Worm (Caenorhabditis elegans): ENCODE measurements around the gene toe-2.
A peak's percentile ranks its signal among the peaks of the same experiment; 100 is the strongest.

toe-2 gene

ce11 chrII:6489711-6490184 lies 31.4 kb downstream of the toe-2 start, which contains the start of the genes snr-3 and rsp-5 (continued):
- no peak for TF ChIP-seq nhr-237 (tag; optimal IDR thresholded peaks at IDR 0.05)
- peak; percentile 77 for TF ChIP-seq nhr-77 (tag; optimal IDR thresholded peaks at IDR 0.05)
- TF ChIP-seq daf-16 (GFP tag; optimal IDR thresholded peaks at IDR 0.05): no peak
- TF ChIP-seq daf-16 (tag; optimal IDR thresholded peaks at IDR 0.05): peak; percentile 40
- TF ChIP-seq mes-2 (tag; optimal IDR thresholded peaks at IDR 0.05; ENCODE audit: poor library complexity, severe bottlenecking): peak; percentile 82
- TF ChIP-seq nhr-6 (tag; optimal IDR thresholded peaks at IDR 0.05): peak; percentile 83
- peak; percentile 22 for TF ChIP-seq ztf-7 (tag; optimal IDR thresholded peaks at IDR 0.05)
- TF ChIP-seq hif-1 (tag; optimal IDR thresholded peaks at IDR 0.05): peak in 1 of 2 experiments; percentile 50
- TF ChIP-seq lir-3 (tag; optimal IDR thresholded peaks at IDR 0.05): no peak
- no peak for TF ChIP-seq ceh-32 (tag; optimal IDR thresholded peaks at IDR 0.05; ENCODE audit: poor library complexity)
- TF ChIP-seq nhr-11 (tag; optimal IDR thresholded peaks at IDR 0.05): peak; percentile 30
- peak; percentile 76 for TF ChIP-seq hlh-30 (tag; optimal IDR thresholded peaks at IDR 0.05; ENCODE audit: insufficient read depth)
- TF ChIP-seq ama-1 (optimal IDR thresholded peaks at IDR 0.05): peak; percentile 4
- TF ChIP-seq dve-1 (tag; optimal IDR thresholded peaks at IDR 0.05; ENCODE audit: insufficient read depth): peak; percentile 73
- no peak for TF ChIP-seq zag-1 (tag; optimal IDR thresholded peaks at IDR 0.05)
- TF ChIP-seq arid-1 (GFP tag; conservative IDR thresholded peaks at IDR 0.05): 0 out of 2 replicates have a peak, but pooled peaks have one; percentile 50
- no peak for TF ChIP-seq madf-5 (GFP tag; IDR thresholded peaks at IDR 0.05)
- TF ChIP-seq pha-4 (GFP tag; IDR thresholded peaks at IDR 0.05): no peak
- TF ChIP-seq pha-4 (tag; optimal IDR thresholded peaks at IDR 0.05): peak; percentile 91
- peak; percentile 81 for TF ChIP-seq dpl-1 (GFP tag; optimal IDR thresholded peaks at IDR 0.05)
- peak; percentile 36 for TF ChIP-seq rbr-2 (tag; optimal IDR thresholded peaks at IDR 0.05)
- TF ChIP-seq fkh-10 (GFP tag; optimal IDR thresholded peaks at IDR 0.05): peak; percentile 7
- no peak for TF ChIP-seq sdz-12 (GFP tag; optimal IDR thresholded peaks at IDR 0.05)
- TF ChIP-seq hlh-11 (tag; optimal IDR thresholded peaks at IDR 0.05): peak; percentile 54
- TF ChIP-seq zfp-2 (tag; optimal IDR thresholded peaks at IDR 0.05): peak; percentile 29
- TF ChIP-seq lin-38 (GFP tag; IDR thresholded peaks at IDR 0.05): peak; percentile 72
- TF ChIP-seq duxl-1 (tag; optimal IDR thresholded peaks at IDR 0.05; ENCODE audit: poor library complexity): peak; percentile 24
- peak; percentile 53 for TF ChIP-seq lin-13 (GFP tag; optimal IDR thresholded peaks at IDR 0.05)
- no peak for TF ChIP-seq ceh-62 (tag; optimal IDR thresholded peaks at IDR 0.05)
- TF ChIP-seq mep-1 (tag; optimal IDR thresholded peaks at IDR 0.05): peak; percentile 76
- no peak for TF ChIP-seq nhr-111 (GFP tag; optimal IDR thresholded peaks at IDR 0.05)

DNA sequence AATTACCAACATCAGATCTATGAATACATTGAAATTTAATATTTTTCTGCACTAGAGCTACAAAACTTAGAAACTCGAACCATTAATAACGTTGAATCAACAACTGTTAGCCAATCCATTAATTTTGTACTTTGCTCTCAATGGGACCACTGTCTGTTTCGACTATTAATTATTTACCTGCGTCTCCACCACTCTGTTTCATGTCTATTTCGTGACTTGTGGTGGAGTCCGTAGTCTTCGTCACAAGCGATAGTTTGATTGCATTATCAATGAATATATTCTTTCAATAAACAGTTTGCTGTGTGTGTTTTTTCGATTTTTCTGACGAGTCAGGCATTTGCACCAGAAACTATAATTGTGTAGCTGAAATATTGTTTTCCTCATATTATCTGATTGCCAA lies 34.8 kb downstream of the toe-2 start:
- TF ChIP-seq mxl-3 (GFP tag; optimal IDR thresholded peaks at IDR 0.05): no peak
- no peak for TF ChIP-seq zfp-3 (GFP tag; conservative IDR thresholded peaks at IDR 0.05)
- peak; percentile 61 for TF ChIP-seq hlh-11 (tag; optimal IDR thresholded peaks at IDR 0.05)
- TF ChIP-seq daf-8 (GFP tag; IDR thresholded peaks at IDR 0.05): no peak
- peak; percentile 37 for TF ChIP-seq nhr-77 (tag; optimal IDR thresholded peaks at IDR 0.05)
- no peak for TF ChIP-seq dpl-1 (GFP tag; optimal IDR thresholded peaks at IDR 0.05)
- no peak for TF ChIP-seq daf-16 (GFP tag; optimal IDR thresholded peaks at IDR 0.05)
- TF ChIP-seq daf-16 (tag; optimal IDR thresholded peaks at IDR 0.05): peak; percentile 56
- no peak for TF ChIP-seq tra-1 (GFP tag; IDR thresholded peaks at IDR 0.05)
- peak; percentile 25 for TF ChIP-seq dve-1 (tag; optimal IDR thresholded peaks at IDR 0.05; ENCODE audit: insufficient read depth)
- peak; percentile 58 for TF ChIP-seq dmd-6 (GFP tag; IDR thresholded peaks at IDR 0.05)
- no peak for TF ChIP-seq R02D3.7 (tag; optimal IDR thresholded peaks at IDR 0.05)
- peak; percentile 83 for TF ChIP-seq pqm-1 (tag; optimal IDR thresholded peaks at IDR 0.05)
- TF ChIP-seq mdl-1 (tag; optimal IDR thresholded peaks at IDR 0.05): no peak
- TF ChIP-seq duxl-1 (tag; optimal IDR thresholded peaks at IDR 0.05; ENCODE audit: poor library complexity): no peak
- 0 out of 2 replicates have a peak, but pooled peaks have one; percentile 8 for TF ChIP-seq php-3 (GFP tag; IDR thresholded peaks at IDR 0.05)
- TF ChIP-seq madf-5 (GFP tag; IDR thresholded peaks at IDR 0.05): no peak
- no peak for TF ChIP-seq unc-130 (GFP tag; optimal IDR thresholded peaks at IDR 0.05)
- no peak for TF ChIP-seq madf-9 (GFP tag; conservative IDR thresholded peaks at IDR 0.05)
- TF ChIP-seq egl-43 (GFP tag; IDR thresholded peaks at IDR 0.05): no peak
- TF ChIP-seq nhr-28 (tag; optimal IDR thresholded peaks at IDR 0.05): peak; percentile 99
- no peak for TF ChIP-seq snpc-1.2 (GFP tag; IDR thresholded peaks at IDR 0.05)

All from whole organism, L4 larva.